Fruit fly (Drosophila melanogaster) whole organism, prepupa: ENCODE data around the gene Alg13.
A peak's percentile ranks its signal among the peaks of the same experiment; 100 is the strongest.

ENCODE experiments used
- Blimp-1 ChIP-seq: fragments of 200-800 bp; sonication (Bioruptor generic); optimal IDR thresholded peaks from 3 replicates; lab custom pipeline; 2017; ENCODE audit warnings: missing biosample characterization, missing genetic modification characterization, mild to moderate bottlenecking, moderate library complexity, missing genetic modification reagents
- CG11294 ChIP-seq: fragments of 200-800 bp; sonication (Bioruptor generic); IDR thresholded peaks from 2 replicates; pipeline ENCODE4 v1.3.6; 2022; ENCODE audit warnings: missing biosample characterization, missing genetic modification characterization
- CG11762 ChIP-seq: fragments of 200-800 bp; sonication (Bioruptor generic); optimal IDR thresholded peaks from 3 replicates; lab custom pipeline; 2016; ENCODE audit warnings: missing biosample characterization, missing genetic modification characterization; ENCODE audit not compliant: insufficient read depth
- CG11902 ChIP-seq: fragments of 200-800 bp; sonication (Bioruptor generic); optimal IDR thresholded peaks from 3 replicates; lab custom pipeline; 2016; ENCODE audit warnings: missing biosample characterization, missing genetic modification characterization
- CG15336 ChIP-seq: fragments of 200-800 bp; sonication (Bioruptor generic); IDR thresholded peaks from 2 replicates; pipeline ENCODE4 v1.3.6; 2022; ENCODE audit warnings: missing biosample characterization, missing genetic modification characterization
- CG1621 ChIP-seq: fragments of 200-800 bp; sonication (Bioruptor generic); optimal IDR thresholded peaks from 3 replicates; lab custom pipeline; 2018; ENCODE audit warnings: missing biosample characterization, mild to moderate bottlenecking, missing genetic modification characterization
- CG3032 ChIP-seq: fragments of 200-800 bp; optimal IDR thresholded peaks from 2 replicates; lab custom pipeline; 2019; ENCODE audit warnings: missing biosample characterization, mild to moderate bottlenecking, missing genetic modification characterization, moderate library complexity
- CG31627 ChIP-seq: fragments of 200-800 bp; sonication (Bioruptor generic); optimal IDR thresholded peaks from 3 replicates; lab custom pipeline; 2016; ENCODE audit warnings: missing biosample characterization, missing genetic modification characterization
- CG32006 ChIP-seq: fragments of 200-800 bp; sonication (Bioruptor generic); optimal IDR thresholded peaks from 3 replicates; lab custom pipeline; 2017; ENCODE audit warnings: missing biosample characterization, mild to moderate bottlenecking, missing genetic modification characterization
- CG34406 ChIP-seq: fragments of 200-800 bp; sonication (Bioruptor generic); optimal IDR thresholded peaks from 3 replicates; lab custom pipeline; 2016; ENCODE audit warnings: missing biosample characterization, missing genetic modification characterization
- CG3919 ChIP-seq: fragments of 200-800 bp; sonication (Bioruptor generic); optimal IDR thresholded peaks from 3 replicates; lab custom pipeline; 2016; ENCODE audit warnings: missing biosample characterization, missing genetic modification characterization
- CG4318 ChIP-seq: fragments of 200-800 bp; sonication (Bioruptor generic); optimal IDR thresholded peaks from 3 replicates; lab custom pipeline; 2017; ENCODE audit warnings: missing biosample characterization, mild to moderate bottlenecking, missing genetic modification characterization
- CG6163 ChIP-seq: fragments of 200-800 bp; sonication (Bioruptor generic); IDR thresholded peaks from 3 replicates; pipeline ENCODE4 v1.3.6; 2022; ENCODE audit warnings: missing biosample characterization, missing genetic modification characterization
- CG6792 ChIP-seq: fragments of 200-800 bp; sonication (Bioruptor generic); optimal IDR thresholded peaks from 3 replicates; lab custom pipeline; 2016; ENCODE audit warnings: missing biosample characterization, missing genetic modification characterization
- CG6808 ChIP-seq: fragments of 200-800 bp; sonication (Bioruptor generic); optimal IDR thresholded peaks from 3 replicates; lab custom pipeline; 2017; ENCODE audit warnings: missing biosample characterization, missing genetic modification characterization, mild to moderate bottlenecking, moderate library complexity, missing genetic modification reagents
- CG6854 ChIP-seq: fragments of 200-800 bp; sonication (Bioruptor generic); optimal IDR thresholded peaks from 2 replicates; lab custom pipeline; 2017; ENCODE audit warnings: missing biosample characterization, mild to moderate bottlenecking, missing genetic modification characterization
- CG8119 ChIP-seq: fragments of 200-800 bp; sonication (Bioruptor generic); IDR thresholded peaks from 3 replicates; pipeline ENCODE4 v1.3.6; 2022; ENCODE audit warnings: missing biosample characterization, missing genetic modification characterization
- CG8319 ChIP-seq: fragments of 200-800 bp; sonication (Bioruptor generic); optimal IDR thresholded peaks from 3 replicates; lab custom pipeline; 2016; ENCODE audit warnings: missing biosample characterization, missing genetic modification characterization
- CG8632 ChIP-seq: fragments of 200-800 bp; sonication (Bioruptor generic); optimal IDR thresholded peaks from 3 replicates; lab custom pipeline; 2016; ENCODE audit warnings: missing biosample characterization, missing genetic modification characterization
- CG9139 ChIP-seq: fragments of 200-800 bp; sonication (Bioruptor generic); optimal IDR thresholded peaks from 3 replicates; lab custom pipeline; 2017; ENCODE audit warnings: missing biosample characterization, mild to moderate bottlenecking, missing genetic modification characterization
- Eip75B ChIP-seq: fragments of 200-800 bp; sonication (Bioruptor generic); optimal IDR thresholded peaks from 3 replicates; lab custom pipeline; 2016; ENCODE audit warnings: missing biosample characterization, missing genetic modification characterization
- Eip78C ChIP-seq: fragments of 200-800 bp; sonication (Bioruptor generic); peaks from one replicate; lab custom pipeline; 2016; ENCODE audit warnings: missing biosample characterization, missing genetic modification characterization
- Eip93F ChIP-seq: fragments of 200-800 bp; sonication (Bioruptor generic); optimal IDR thresholded peaks from 2 replicates; lab custom pipeline; 2016; ENCODE audit warnings: missing biosample characterization, mild to moderate bottlenecking, missing genetic modification characterization
- Ets96B ChIP-seq: fragments of 200-800 bp; optimal IDR thresholded peaks from 2 replicates; lab custom pipeline; 2019; ENCODE audit warnings: missing biosample characterization, mild to moderate bottlenecking, missing genetic modification characterization, moderate library complexity
- Gug ChIP-seq: fragments of 200-800 bp; sonication (Bioruptor generic); IDR thresholded peaks from 2 replicates; pipeline ENCODE4 v1.3.6; 2022; ENCODE audit warnings: missing biosample characterization, missing genetic modification characterization
- Hr38 ChIP-seq: sonication (Bioruptor generic); optimal IDR thresholded peaks from 2 replicates; lab custom pipeline; 2016; ENCODE audit warnings: missing biosample characterization, missing genetic modification characterization
- Hr39 ChIP-seq: fragments of 200-800 bp; sonication (Bioruptor generic); optimal IDR thresholded peaks from 2 replicates; lab custom pipeline; 2016; ENCODE audit warnings: missing biosample characterization, missing genetic modification characterization
- Hr4 ChIP-seq: fragments of 200-800 bp; sonication (Bioruptor generic); optimal IDR thresholded peaks from 3 replicates; lab custom pipeline; 2016; ENCODE audit warnings: missing biosample characterization, missing genetic modification characterization
- Lpt ChIP-seq: fragments of 200-800 bp; sonication (Bioruptor generic); optimal IDR thresholded peaks from 3 replicates; lab custom pipeline; 2016; ENCODE audit warnings: missing biosample characterization, missing genetic modification characterization
- Met ChIP-seq: fragments of 200-800 bp; sonication (Bioruptor generic); optimal IDR thresholded peaks from 3 replicates; lab custom pipeline; 2016; ENCODE audit warnings: missing biosample characterization, missing genetic modification characterization
- Smox ChIP-seq: fragments of 200-800 bp; sonication (Bioruptor generic); optimal IDR thresholded peaks from 3 replicates; lab custom pipeline; 2016; ENCODE audit warnings: missing biosample characterization, missing genetic modification characterization
- Sox102F ChIP-seq: fragments of 200-800 bp; sonication (Bioruptor generic); optimal IDR thresholded peaks from 2 replicates; lab custom pipeline; 2016; ENCODE audit warnings: missing biosample characterization, mild to moderate bottlenecking, missing genetic modification characterization
- Sox14 ChIP-seq: fragments of 200-800 bp; sonication (Bioruptor generic); optimal IDR thresholded peaks from 3 replicates; lab custom pipeline; 2016; ENCODE audit warnings: missing biosample characterization, missing genetic modification characterization
- Sox15 ChIP-seq: fragments of 200-800 bp; sonication (Bioruptor generic); optimal IDR thresholded peaks from 3 replicates; lab custom pipeline; 2016; ENCODE audit warnings: missing biosample characterization, missing genetic modification characterization
- achi ChIP-seq: fragments of 200-800 bp; sonication (Bioruptor generic); optimal IDR thresholded peaks from 3 replicates; lab custom pipeline; 2016; ENCODE audit warnings: missing biosample characterization, missing genetic modification characterization
- acj6 ChIP-seq: fragments of 200-800 bp; sonication (Bioruptor generic); optimal IDR thresholded peaks from 3 replicates; lab custom pipeline; 2016; ENCODE audit warnings: missing biosample characterization, missing genetic modification characterization
- cyc ChIP-seq: fragments of 200-800 bp; sonication (Bioruptor generic); optimal IDR thresholded peaks from 3 replicates; lab custom pipeline; 2016; ENCODE audit warnings: missing biosample characterization, missing genetic modification characterization
- dsx ChIP-seq: fragments of 200-800 bp; optimal IDR thresholded peaks from 3 replicates; lab custom pipeline; 2019; ENCODE audit warnings: missing biosample characterization, mild to moderate bottlenecking, missing genetic modification characterization, moderate library complexity; ENCODE audit not compliant: poor library complexity, severe bottlenecking
- eg ChIP-seq: fragments of 200-800 bp; sonication (Bioruptor generic); IDR thresholded peaks from 3 replicates; pipeline ENCODE4 v1.3.6; 2022; ENCODE audit warnings: missing biosample characterization, missing genetic modification characterization
- esn ChIP-seq: fragments of 200-800 bp; sonication (Bioruptor generic); optimal IDR thresholded peaks from 2 replicates; lab custom pipeline; 2016; ENCODE audit warnings: missing biosample characterization, mild to moderate bottlenecking, missing genetic modification characterization, moderate library complexity
- fkh ChIP-seq: fragments of 200-800 bp; sonication (Bioruptor generic); optimal IDR thresholded peaks from 3 replicates; lab custom pipeline; 2017; ENCODE audit warnings: missing biosample characterization, mild to moderate bottlenecking, missing genetic modification characterization, moderate library complexity
- lz ChIP-seq: fragments of 200-800 bp; sonication (Bioruptor generic); optimal IDR thresholded peaks from 3 replicates; lab custom pipeline; 2016; ENCODE audit warnings: missing biosample characterization, missing genetic modification characterization
- net ChIP-seq: fragments of 200-800 bp; sonication (Bioruptor generic); optimal IDR thresholded peaks from 3 replicates; lab custom pipeline; 2016; ENCODE audit warnings: missing biosample characterization, missing genetic modification characterization
- pdm3 ChIP-seq: fragments of 200-800 bp; sonication (Bioruptor generic); optimal IDR thresholded peaks from 3 replicates; lab custom pipeline; 2016; ENCODE audit warnings: missing biosample characterization, missing genetic modification characterization
- salr ChIP-seq, 2 experiments: fragments of 200-800 bp; sonication (Bioruptor generic); optimal IDR thresholded peaks; 3 replicates each; lab custom pipeline; 2016 to 2018; ENCODE audit warnings: missing biosample characterization in 2 of 2, missing genetic modification characterization in 2 of 2, mild to moderate bottlenecking in 1 of 2
- spab ChIP-seq: fragments of 200-800 bp; sonication (Bioruptor generic); optimal IDR thresholded peaks from 2 replicates; lab custom pipeline; 2017; ENCODE audit warnings: missing biosample characterization, mild to moderate bottlenecking, missing genetic modification characterization, missing genetic modification reagents
- ss ChIP-seq, 2 experiments: fragments of 200-800 bp; sonication (Bioruptor generic); optimal IDR thresholded peaks; 2 replicates in 1 of 2; 3 replicates in 1 of 2; lab custom pipeline; 2017 to 2018; ENCODE audit warnings: mild to moderate bottlenecking in 2 of 2, missing biosample characterization in 2 of 2, missing genetic modification characterization in 2 of 2, moderate library complexity in 1 of 2
- svp ChIP-seq: fragments of 200-800 bp; sonication (Bioruptor generic); peaks from one replicate; lab custom pipeline; 2016; ENCODE audit warnings: missing biosample characterization, missing genetic modification characterization
- topi ChIP-seq: fragments of 200-800 bp; sonication (Bioruptor generic); optimal IDR thresholded peaks from 3 replicates; lab custom pipeline; 2016; ENCODE audit warnings: missing biosample characterization, missing genetic modification characterization

The Alg13 gene

DNA sequence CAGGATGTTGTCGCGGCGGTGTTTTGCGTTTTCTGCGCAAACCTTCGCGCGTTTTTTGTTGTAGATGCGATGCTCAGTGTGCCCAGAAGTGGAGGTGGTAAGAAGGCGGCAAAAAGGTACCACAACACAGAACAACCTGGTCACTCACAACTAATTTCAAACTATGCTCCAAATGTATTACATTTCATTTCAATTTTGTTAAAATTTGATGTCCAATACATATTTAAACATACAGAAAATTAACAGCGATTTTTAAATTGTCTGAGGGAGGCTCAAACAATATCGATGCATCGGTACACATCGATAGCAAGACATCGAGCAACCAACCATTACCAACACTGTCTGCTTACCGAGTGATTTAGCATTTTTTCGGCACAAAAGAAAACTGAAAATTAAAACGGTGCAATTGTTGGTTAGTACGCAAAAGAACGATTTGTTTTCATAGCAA, 14.8 kb upstream of the Alg13 start, which contains the start of the genes Slbp and Rpn2 (continued):
- TF ChIP-seq CG1621 (tag; lab: Kevin White, UChicago) (peak; percentile 1), Sox102F (GFP tag; lab: Kevin White, UChicago) (no peak), CG8319 (no peak)

- TF ChIP-seq lz (GFP tag; lab: Kevin White, UChicago): peak; percentile 66
- peak; percentile 68 for TF ChIP-seq CG15336 (GFP tag; lab: Robert Waterston, UW)
- TF ChIP-seq dsx: peak; percentile 26
- TF ChIP-seq CG3919: peak; percentile 46
- TF ChIP-seq CG9139 (GFP tag; lab: Kevin White, UChicago): no peak
- peak; percentile 7 for TF ChIP-seq fkh (GFP tag; lab: Kevin White, UChicago)
- TF ChIP-seq CG34406 (GFP tag; lab: Kevin White, UChicago): peak; percentile 28
- peak; percentile 13 for TF ChIP-seq CG1621 (tag; lab: Kevin White, UChicago)
- TF ChIP-seq net (GFP tag; lab: Kevin White, UChicago): peak; percentile 64
- TF ChIP-seq CG6792 (GFP tag; lab: Kevin White, UChicago): peak; percentile 54
- peak; percentile 63 for TF ChIP-seq Sox14
- TF ChIP-seq CG3032 (tag; lab: Kevin White, UChicago): peak; percentile 68
- TF ChIP-seq pdm3 (GFP tag; lab: Kevin White, UChicago): no peak
- peak; percentile 67 for TF ChIP-seq topi (GFP tag; lab: Kevin White, UChicago)
- TF ChIP-seq acj6 (GFP tag; lab: Kevin White, UChicago): peak; percentile 55
- TF ChIP-seq CG6163: peak; percentile 79
- no peak for TF ChIP-seq CG6808 (GFP tag; lab: Kevin White, UChicago)
- no peak for TF ChIP-seq CG32006 (GFP tag; lab: Kevin White, UChicago)
- peak in 1 of 2 experiments; percentile 33 for TF ChIP-seq ss (GFP tag; optimal IDR thresholded peaks at IDR 0.05; lab: Kevin White, UChicago)
- TF ChIP-seq CG11902: no peak
- TF ChIP-seq CG6854 (GFP tag; lab: Kevin White, UChicago): peak; percentile 3
- TF ChIP-seq CG8119: peak; percentile 66; the same call in 2 of the 3 replicates
- TF ChIP-seq achi: peak; percentile 64
- TF ChIP-seq svp (GFP tag; lab: Kevin White, UChicago): peak; percentile 86
- TF ChIP-seq Ets96B: peak; percentile 46
- peak; percentile 50 for TF ChIP-seq cyc (GFP tag; lab: Kevin White, UChicago)
- peak; percentile 86 for TF ChIP-seq Eip78C (GFP tag; lab: Kevin White, UChicago)
- no peak for TF ChIP-seq Hr38 (GFP tag; lab: Kevin White, UChicago)
- TF ChIP-seq Eip75B: peak; percentile 43
- TF ChIP-seq esn (GFP tag; lab: Kevin White, UChicago): peak; percentile 80
- peak; percentile 41; the same call in 1 of the 2 replicates for TF ChIP-seq Gug (GFP tag; lab: Robert Waterston, UW)
- peak; percentile 43 for TF ChIP-seq Hr39 (GFP tag; lab: Kevin White, UChicago)
- TF ChIP-seq CG8632 (GFP tag; lab: Kevin White, UChicago): no peak
- TF ChIP-seq salr (GFP tag; optimal IDR thresholded peaks at IDR 0.05; lab: Kevin White, UChicago): no peak
- TF ChIP-seq eg: peak; percentile 79
- TF ChIP-seq CG31627 (GFP tag; lab: Kevin White, UChicago): peak; percentile 62
- no peak for TF ChIP-seq Eip93F (GFP tag; lab: Kevin White, UChicago)
- no peak for TF ChIP-seq Met
Measured at dm6 chr3R:29151621-29152092, 13.3 kb upstream of the Alg13 start, which contains the start of gene eIF2D. Gene eIF2D (minus strand): TSS chr3R:29151794.

- TF ChIP-seq CG9139 (GFP tag; lab: Kevin White, UChicago): no peak
- TF ChIP-seq Smox (GFP tag; lab: Kevin White, UChicago): no peak
- TF ChIP-seq Sox15 (GFP tag; lab: Kevin White, UChicago): no peak
- TF ChIP-seq CG8319: no peak
- TF ChIP-seq CG6163: peak; percentile 57; the same call in 2 of the 3 replicates
- TF ChIP-seq CG1621 (tag; lab: Kevin White, UChicago): peak; percentile 93
- TF ChIP-seq spab: no peak
- TF ChIP-seq net (GFP tag; lab: Kevin White, UChicago): no peak
- TF ChIP-seq CG11294 (GFP tag; lab: Robert Waterston, UW): no peak
- TF ChIP-seq Hr4 (GFP tag; lab: Kevin White, UChicago): no peak
- TF ChIP-seq Blimp-1 (GFP tag; lab: Kevin White, UChicago): no peak
- TF ChIP-seq CG4318 (GFP tag; lab: Kevin White, UChicago): no peak
- TF ChIP-seq achi: peak; percentile 100
- TF ChIP-seq Met: no peak
- TF ChIP-seq Hr38 (GFP tag; lab: Kevin White, UChicago): no peak
- no peak for TF ChIP-seq Lpt
- no peak for TF ChIP-seq CG11762 (GFP tag; lab: Kevin White, UChicago)
- no peak for TF ChIP-seq topi (GFP tag; lab: Kevin White, UChicago)
Measured at dm6 chr3R:29148072-29148471, 9.7 kb upstream of the Alg13 start, which contains the start of the genes CG11882 and Pglym78. Gene CG11882 (minus strand): TSS chr3R:29148172. Gene Pglym78 (plus strand): TSS chr3R:29148248.
